Fruit fly (Drosophila melanogaster) whole organism: ENCODE measurements around the gene Awh.

Experiments
- CG8478 ChIP-seq: fragments of >200 bp; optimal IDR thresholded peaks from 2 replicates; lab custom pipeline; 2018; ENCODE audit warnings: inconsistent platforms
- Dll ChIP-seq: fragments of >200 bp; optimal IDR thresholded peaks from 2 replicates; lab custom pipeline; 2017
- EcR ChIP-seq, 2 experiments: fragments of >200 bp; optimal IDR thresholded peaks; 2 replicates each; lab custom pipeline; 2017; ENCODE audit warnings: missing biosample characterization in 2 of 2, missing genetic modification characterization in 2 of 2, missing genetic modification reagents in 2 of 2
- pan ChIP-seq: fragments of >200 bp; optimal IDR thresholded peaks from 2 replicates; lab custom pipeline; 2017
- psq ChIP-seq: fragments of >200 bp; optimal IDR thresholded peaks from 2 replicates; lab custom pipeline; 2017
- usp ChIP-seq: fragments of >200 bp; optimal IDR thresholded peaks from 2 replicates; lab custom pipeline; 2017; ENCODE audit warnings: missing biosample characterization, missing genetic modification characterization, mixed read lengths

- no peak for TF ChIP-seq Dll
- no peak for TF ChIP-seq pan
- no peak for TF ChIP-seq EcR (GFP tag; optimal IDR thresholded peaks at IDR 0.05; lab: Kevin White, UChicago)
- no peak for TF ChIP-seq psq (lab: Kevin White, UChicago)
- no peak for TF ChIP-seq CG8478
- no peak for TF ChIP-seq usp (GFP tag; lab: Kevin White, UChicago)
Observed at dm6 chr3L:3851847-3852246, 5.8 kb downstream of the Awh start.
